Worm (Caenorhabditis elegans): ENCODE data around the gene srbc-20.

ce11 chrV:2110368-2110767 is 36.5 kb upstream of the srbc-20 start, which contains the start of gene F22F7.3:
- TF ChIP-seq lin-15B (tag; optimal IDR thresholded peaks at IDR 0.05) (no peak), unc-62 (GFP tag; optimal IDR thresholded peaks at IDR 0.05) (no peak), fkh-10 (GFP tag; optimal IDR thresholded peaks at IDR 0.05) (no peak), zag-1 (tag; optimal IDR thresholded peaks at IDR 0.05) (no peak), lin-39 (tag; optimal IDR thresholded peaks at IDR 0.05) (no peak), jun-1 (tag; optimal IDR thresholded peaks at IDR 0.05) (no peak), elt-3 (tag; optimal IDR thresholded peaks at IDR 0.05) (no peak), ZK546.5 (tag; optimal IDR thresholded peaks at IDR 0.05) (no peak)
